Fruit fly (Drosophila melanogaster): Measurements from ENCODE around the gene CG6678.

dm6 chr3R:21862137-21862850 is 24.5 kb upstream of the CG6678 start:
- TF ChIP-seq Pif1A (GFP tag; optimal IDR thresholded peaks at IDR 0.05) (peak; percentile 73), fd96Ca (GFP tag; IDR thresholded peaks at IDR 0.05) (no peak; the same call in none of the 3 replicates), CG4496 (GFP tag; IDR thresholded peaks at IDR 0.05) (peak; percentile 94), CG9948 (tag; optimal IDR thresholded peaks at IDR 0.05) (peak; percentile 16), EcR (GFP tag; optimal IDR thresholded peaks at IDR 0.05) (no peak), Snoo (tag; optimal IDR thresholded peaks at IDR 0.05) (no peak), Pif1B (GFP tag; optimal IDR thresholded peaks at IDR 0.05) (peak; percentile 41), CG8301 (tag; optimal IDR thresholded peaks at IDR 0.05) (peak; percentile 91), CG8159 (tag; optimal IDR thresholded peaks at IDR 0.05) (peak; percentile 8)

All from whole organism, pupa.